Worm (Caenorhabditis elegans) whole organism, late embryonic: ENCODE data around the gene srtx-1.

Experiments used
- C08G9.2 ChIP-seq: sonication (generic microtip); optimal IDR thresholded peaks from 2 replicates; lab custom pipeline; 2016; ENCODE audit warnings: mild to moderate bottlenecking, missing genetic modification characterization, moderate library complexity, missing compliant biosample characterization
- K02D7.2 ChIP-seq: sonication (generic microtip); optimal IDR thresholded peaks from 2 replicates; lab custom pipeline; 2017; ENCODE audit warnings: mild to moderate bottlenecking, missing genetic modification characterization, missing compliant biosample characterization
- ceh-24 ChIP-seq: sonication (generic microtip); optimal IDR thresholded peaks from 2 replicates; lab custom pipeline; 2016; ENCODE audit warnings: mild to moderate bottlenecking, missing genetic modification characterization, missing compliant biosample characterization
- elt-2 ChIP-seq: sonication (generic microtip); optimal IDR thresholded peaks from 2 replicates; lab custom pipeline; 2016; ENCODE audit warnings: missing genetic modification reagents, missing genetic modification characterization, missing compliant biosample characterization
- elt-4 ChIP-seq: sonication (generic microtip); optimal IDR thresholded peaks from 2 replicates; lab custom pipeline; 2016; ENCODE audit warnings: missing genetic modification characterization, missing compliant biosample characterization
- ets-4 ChIP-seq: sonication (generic microtip); optimal IDR thresholded peaks from 2 replicates; lab custom pipeline; 2016; ENCODE audit warnings: missing genetic modification characterization, missing compliant biosample characterization
- fax-1 ChIP-seq: sonication (generic microtip); optimal IDR thresholded peaks from 2 replicates; lab custom pipeline; 2016; ENCODE audit warnings: missing genotype, missing genetic modification characterization, missing compliant biosample characterization
- fkh-10 ChIP-seq: fragments of 150-350 bp; optimal IDR thresholded peaks from 2 replicates; lab custom pipeline; 2014; ENCODE audit warnings: missing biosample characterization, missing genetic modification reagents, missing genetic modification characterization
- hlh-8 ChIP-seq: sonication (generic microtip); optimal IDR thresholded peaks from 2 replicates; lab custom pipeline; 2016; ENCODE audit warnings: missing genotype, missing genetic modification characterization, missing compliant biosample characterization
- npax-4 ChIP-seq: sonication (generic microtip); optimal IDR thresholded peaks from 2 replicates; lab custom pipeline; 2016; ENCODE audit warnings: missing genetic modification characterization, missing compliant biosample characterization
- pax-1 ChIP-seq: fragments of 150-350 bp; optimal IDR thresholded peaks from 2 replicates; lab custom pipeline; 2014; ENCODE audit warnings: missing biosample characterization, missing genetic modification characterization
- pha-4 ChIP-seq: fragments of 150-350 bp; optimal IDR thresholded peaks from 2 replicates; lab custom pipeline; 2018; ENCODE audit warnings: missing biosample characterization, missing genetic modification reagents, missing genetic modification characterization
- pqm-1 ChIP-seq: sonication (generic microtip); optimal IDR thresholded peaks from 2 replicates; lab custom pipeline; 2016; ENCODE audit warnings: missing genetic modification characterization, missing compliant biosample characterization
- syd-9 ChIP-seq: sonication (generic microtip); optimal IDR thresholded peaks from 2 replicates; lab custom pipeline; 2016; ENCODE audit warnings: mild to moderate bottlenecking, missing genetic modification characterization, moderate library complexity, missing compliant biosample characterization
- tbx-2 ChIP-seq: sonication (generic microtip); optimal IDR thresholded peaks from 2 replicates; lab custom pipeline; 2016; ENCODE audit warnings: missing genetic modification characterization, missing compliant biosample characterization
- unc-3 ChIP-seq, 2 experiments: fragments of 200-800 bp in 1 of 2; sonication (Bioruptor generic) in 1 of 2; sonication (generic microtip) in 1 of 2; conservative IDR thresholded peaks in 1 of 2; optimal IDR thresholded peaks in 1 of 2; 2 replicates each; pipeline versions ENCODE4 v1.3.6 to Lab custom; 2016 to 2022; ENCODE audit warnings: missing compliant biosample characterization in 2 of 2, missing genetic modification characterization in 2 of 2, missing genetic modification reagents in 1 of 2
- unc-42 ChIP-seq: sonication (generic microtip); optimal IDR thresholded peaks from 2 replicates; lab custom pipeline; 2016; ENCODE audit warnings: missing genotype, missing genetic modification characterization, missing compliant biosample characterization
- unc-86 ChIP-seq: sonication (generic microtip); optimal IDR thresholded peaks from 2 replicates; lab custom pipeline; 2016; ENCODE audit warnings: missing genetic modification characterization, missing compliant biosample characterization

The srtx-1 gene

DNA sequence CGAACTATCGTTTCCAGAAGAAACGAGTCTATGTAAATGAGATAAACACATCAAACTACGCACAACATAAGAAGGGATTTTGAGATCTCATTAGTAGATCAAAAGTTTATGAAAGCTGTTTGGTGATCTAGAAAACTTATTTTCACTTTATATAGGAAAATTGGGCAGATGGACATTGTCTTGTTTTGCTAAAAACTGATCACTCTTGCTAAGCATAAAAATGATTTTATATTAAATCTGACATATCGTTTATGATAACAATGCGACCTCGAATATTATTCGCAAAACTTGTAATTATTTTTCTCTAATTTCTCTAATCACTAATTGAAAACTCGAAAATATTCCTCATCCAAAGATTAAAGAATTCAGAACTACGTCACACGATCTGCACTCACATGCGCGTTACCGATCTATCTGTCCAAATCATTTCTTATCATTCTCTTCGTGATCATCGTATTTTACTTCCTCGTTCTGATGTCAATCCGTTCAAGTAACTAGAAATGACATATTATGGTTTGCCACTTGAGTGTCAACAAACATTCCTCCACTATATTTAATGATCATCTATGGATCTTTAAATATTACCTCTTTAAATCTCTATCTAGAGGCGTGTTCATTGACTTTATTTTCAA, 48.9 kb downstream of the srtx-1 start, which contains the start of gene F55G1.7:
F55G1.7 (minus strand) TSS at position 51 of the 632 bp plus-strand sequence.
- TF ChIP-seq pha-4 (tag; lab: Kevin White, UChicago) (no peak), ets-4 (tag; lab: Kevin White, UChicago) (no peak), K02D7.2 (no peak), unc-86 (tag; lab: Kevin White, UChicago) (no peak), ceh-24 (tag; lab: Kevin White, UChicago) (no peak), fax-1 (tag; lab: Kevin White, UChicago) (no peak), hlh-8 (tag; lab: Kevin White, UChicago) (no peak), unc-42 (tag; lab: Kevin White, UChicago) (no peak), unc-3 (GFP tag; conservative IDR thresholded peaks at IDR 0.05; lab: Robert Waterston, UW) (no peak), unc-3 (tag; optimal IDR thresholded peaks at IDR 0.05; lab: Kevin White, UChicago) (no peak), elt-2 (tag; lab: Kevin White, UChicago) (no peak), syd-9 (tag; lab: Kevin White, UChicago) (no peak), elt-4 (no peak), tbx-2 (tag; lab: Kevin White, UChicago) (no peak), pax-1 (tag; lab: Kevin White, UChicago) (no peak), pqm-1 (tag; lab: Kevin White, UChicago) (no peak), npax-4 (tag; lab: Kevin White, UChicago) (no peak), fkh-10 (GFP tag; lab: Kevin White, UChicago) (no peak), C08G9.2 (no peak)
